Worm (Caenorhabditis elegans): ENCODE measurements around the gene metl-13.

metl-13 gene

DNA sequence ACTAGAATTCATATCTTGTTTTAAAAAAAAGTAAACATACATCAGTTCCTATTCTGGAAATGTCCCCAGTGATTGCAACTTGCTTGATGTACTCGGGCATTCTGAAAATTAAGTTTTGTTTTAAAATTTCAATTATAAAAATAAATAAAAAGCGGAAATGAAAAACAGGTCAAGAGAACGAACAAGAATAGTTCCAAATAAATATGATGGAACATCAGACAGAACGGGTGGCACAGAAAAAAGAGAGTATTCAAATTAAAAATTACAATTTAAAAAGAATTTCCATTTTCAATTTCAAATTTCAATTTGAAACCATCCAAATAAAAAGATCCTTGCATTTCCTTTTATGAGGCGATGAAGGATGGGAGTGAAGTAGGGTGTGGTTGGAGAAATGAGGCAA, 13.6 kb upstream of the metl-13 start, which contains the start of gene C01B10.3:
Gene C01B10.3 (minus strand): TSS at position 101 of the 400 bp plus-strand sequence.
- TF ChIP-seq med-1 (GFP tag; optimal IDR thresholded peaks at IDR 0.05; ENCODE audit: insufficient read depth): no peak
- no peak for TF ChIP-seq tab-1 (GFP tag; IDR thresholded peaks at IDR 0.05)

DNA sequence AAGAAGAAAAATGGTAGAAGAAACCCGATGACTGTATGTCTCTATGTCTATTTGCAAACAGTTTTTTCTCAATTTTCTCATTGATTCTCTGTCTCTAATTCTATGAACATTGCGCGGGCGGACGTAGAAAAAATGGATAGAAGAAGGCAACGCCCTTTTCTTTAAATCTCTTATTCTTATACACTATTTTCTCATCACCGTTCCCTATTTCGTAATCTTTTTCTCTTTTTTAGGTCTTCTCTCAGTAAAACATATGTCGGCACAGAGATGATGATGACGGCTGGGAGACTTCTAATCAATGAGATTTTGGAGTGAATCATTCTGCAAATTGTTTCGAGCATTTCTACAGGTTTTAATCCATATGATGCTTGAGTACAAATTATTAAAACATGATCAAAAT, 12.7 kb upstream of the metl-13 start:
- TF ChIP-seq flt-1 (GFP tag; IDR thresholded peaks at IDR 0.05): no peak

DNA sequence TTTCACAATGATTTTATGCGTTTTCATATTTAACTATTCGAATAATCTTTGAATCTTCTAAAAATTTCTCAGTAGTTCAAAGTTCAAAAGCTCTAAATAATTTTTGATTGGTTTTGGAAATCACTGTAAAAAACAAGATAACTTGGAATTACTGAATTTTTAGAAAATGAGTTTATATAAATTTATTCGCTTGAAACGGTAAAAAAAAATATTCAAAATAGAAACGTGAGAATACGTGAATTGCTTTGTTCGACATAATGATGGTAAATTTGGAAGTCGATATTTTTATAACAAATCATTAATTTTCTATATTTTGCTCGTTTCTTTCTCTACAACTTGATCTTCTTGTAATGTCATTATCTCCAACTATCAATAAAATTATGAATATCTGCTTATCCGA, 11.5 kb upstream of the metl-13 start, which contains the start of gene C01B10.44:
Gene C01B10.44 (plus strand): TSS at position 301 of the 400 bp plus-strand sequence.
- TF ChIP-seq tab-1 (GFP tag; IDR thresholded peaks at IDR 0.05): no peak

DNA sequence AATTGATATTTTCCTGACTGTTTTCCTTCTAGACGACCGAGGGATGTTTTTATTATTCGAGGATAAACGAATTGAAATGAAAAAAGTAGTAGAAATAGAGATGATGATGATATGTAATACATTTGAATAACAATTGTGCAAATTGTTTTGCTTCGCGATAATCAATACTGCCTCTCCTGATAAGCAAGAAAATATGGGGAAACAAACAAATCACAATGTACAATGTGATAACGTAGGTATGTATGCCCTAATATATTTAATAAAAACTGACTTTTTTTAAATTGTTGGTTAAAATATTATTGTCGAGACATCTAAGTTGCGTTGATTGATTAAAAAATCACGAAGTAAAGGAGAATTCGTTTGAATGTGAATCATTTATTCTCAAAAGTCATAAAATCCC, 7.1 kb upstream of the metl-13 start, which contains the start of gene cest-5.2:
Gene cest-5.2 (minus strand): TSS at position 128 of the 400 bp plus-strand sequence.
- TF ChIP-seq flt-1 (GFP tag; IDR thresholded peaks at IDR 0.05) (no peak), klf-2 (GFP tag; conservative IDR thresholded peaks at IDR 0.05) (no peak), med-1 (GFP tag; optimal IDR thresholded peaks at IDR 0.05; ENCODE audit: insufficient read depth) (no peak), cog-1 (tag; optimal IDR thresholded peaks at IDR 0.05) (no peak), ref-1 (GFP tag; conservative IDR thresholded peaks at IDR 0.05) (no peak), tab-1 (GFP tag; IDR thresholded peaks at IDR 0.05) (no peak), ztf-23 (GFP tag; IDR thresholded peaks at IDR 0.05) (no peak), ztf-29 (GFP tag; IDR thresholded peaks at IDR 0.05) (no peak), T22C8.4 (GFP tag; IDR thresholded peaks at IDR 0.05) (no peak)

DNA sequence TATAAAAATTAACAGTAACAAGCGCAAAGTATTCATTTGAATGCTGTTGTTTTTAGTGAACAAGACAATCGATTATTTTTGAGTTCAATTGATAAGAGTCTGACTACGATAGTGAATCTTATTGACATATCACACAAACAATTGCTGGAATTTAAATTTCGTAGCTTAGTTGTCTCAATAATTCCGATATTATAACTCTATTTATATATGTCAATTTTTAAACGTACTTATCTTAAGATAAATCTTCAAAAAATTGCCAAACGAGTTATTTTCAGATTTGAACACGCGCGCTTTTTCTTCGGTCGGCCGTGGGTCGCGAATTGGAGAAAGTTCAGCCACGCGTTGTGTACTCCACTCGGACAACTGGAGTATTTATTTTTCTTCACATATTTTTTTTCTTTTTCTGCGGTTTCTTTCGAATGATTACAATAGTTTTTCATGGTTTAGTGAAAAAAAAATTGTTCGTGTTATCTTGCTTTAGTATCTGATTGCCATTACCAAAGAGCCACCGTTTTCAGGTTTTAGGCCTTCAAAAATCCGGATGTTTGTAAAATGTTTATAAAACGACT, 3.1 kb upstream of the metl-13 start, which contains the start of the genes cest-5.1 and C01B10.9:
Gene cest-5.1 (minus strand): TSS at position 51 of the 569 bp plus-strand sequence.
Gene C01B10.9 (plus strand): TSS at position 519 of the 569 bp plus-strand sequence.
- no peak for TF ChIP-seq klf-2 (GFP tag; conservative IDR thresholded peaks at IDR 0.05)
- TF ChIP-seq cog-1 (tag; optimal IDR thresholded peaks at IDR 0.05): peak; percentile 9
- TF ChIP-seq T22C8.4 (GFP tag; IDR thresholded peaks at IDR 0.05): 0 out of 2 replicates have a peak, but pooled peaks have one; percentile 27

DNA sequence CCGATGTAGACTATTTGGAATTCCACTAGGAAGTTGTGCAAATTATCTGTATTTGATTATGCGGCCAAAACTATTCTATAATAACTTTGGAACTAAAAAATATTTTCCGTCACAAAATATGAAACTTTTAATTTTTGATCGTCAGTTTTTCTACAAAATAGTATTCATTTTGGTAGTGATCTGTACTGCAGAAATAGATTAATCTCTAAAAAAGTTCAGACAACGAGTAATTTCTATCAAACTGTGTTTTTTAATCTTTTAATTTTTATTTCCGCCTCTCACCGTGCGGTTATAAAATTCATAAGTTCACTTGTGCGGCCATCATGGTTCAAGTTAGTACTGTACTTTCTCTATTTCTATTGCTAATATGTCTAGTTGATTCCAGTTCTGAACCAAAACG, 3.4 kb downstream of the metl-13 start, which contains the start of gene C01B10.7:
Gene C01B10.7 (plus strand): TSS at position 301 of the 400 bp plus-strand sequence.
- TF ChIP-seq tab-1 (GFP tag; IDR thresholded peaks at IDR 0.05): no peak
- TF ChIP-seq med-1 (GFP tag; optimal IDR thresholded peaks at IDR 0.05; ENCODE audit: insufficient read depth): no peak
- TF ChIP-seq klf-2 (GFP tag; conservative IDR thresholded peaks at IDR 0.05): no peak

DNA sequence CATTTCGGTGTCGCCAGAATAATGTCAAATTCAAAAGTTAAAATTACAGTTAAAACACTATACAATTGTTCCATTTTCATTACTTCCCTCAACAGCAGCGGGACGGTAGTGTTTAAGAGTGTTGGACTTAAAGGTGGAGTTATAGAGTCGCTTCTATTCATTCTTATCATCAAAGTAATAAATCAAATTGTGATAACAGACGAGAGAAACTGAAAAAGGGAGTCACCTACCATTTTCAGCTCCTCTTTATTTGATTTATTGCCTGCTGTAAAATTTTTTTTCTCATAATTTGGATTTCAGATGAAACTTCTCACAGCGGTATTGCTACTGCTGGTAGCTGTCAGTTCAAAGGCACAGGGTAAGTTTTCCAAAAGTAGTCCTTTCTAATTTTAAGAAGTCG, 5.0 kb downstream of the metl-13 start, which contains the start of gene C01B10.6:
Gene C01B10.6 (plus strand): TSS at position 301 of the 400 bp plus-strand sequence.
- TF ChIP-seq flt-1 (GFP tag; IDR thresholded peaks at IDR 0.05): no peak

DNA sequence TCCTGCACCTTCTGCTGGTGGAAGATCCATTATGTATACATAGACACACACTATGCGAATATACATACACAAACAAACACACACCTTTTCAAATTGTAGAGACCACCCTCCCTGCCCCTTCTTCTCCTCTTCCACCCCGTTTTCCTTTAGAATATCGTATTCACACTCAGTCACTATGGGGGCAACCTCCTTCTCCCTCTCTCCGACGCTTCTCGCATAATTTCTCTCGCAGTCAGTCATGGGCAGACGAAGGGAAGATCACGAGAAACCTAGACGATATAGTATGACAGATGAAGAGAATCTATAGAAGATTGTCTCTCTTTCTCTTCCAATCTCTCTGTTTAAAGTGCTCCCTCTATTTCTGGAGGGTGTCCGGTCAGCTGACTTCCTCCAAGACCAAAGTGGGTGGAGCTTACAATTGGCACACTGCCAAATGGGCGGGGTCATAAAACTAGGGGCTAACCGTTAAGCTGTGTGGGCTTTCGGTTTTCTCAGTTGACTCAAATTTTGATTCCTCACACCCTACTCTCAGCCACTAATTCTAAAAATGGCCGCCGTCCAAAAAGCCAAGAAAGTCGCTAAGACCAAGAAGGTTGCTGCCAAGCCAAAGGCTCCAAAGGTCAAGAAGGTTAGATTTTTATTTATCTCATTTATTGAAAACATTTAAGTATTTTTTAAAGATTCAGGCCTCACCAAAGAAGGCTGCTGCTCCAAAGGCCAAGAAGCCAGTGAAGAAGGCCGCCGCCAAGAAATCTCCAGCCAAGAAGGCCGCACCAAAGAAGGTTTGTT, 11.2 kb downstream of the metl-13 start, which contains the start of gene hil-7:
Gene hil-7 (plus strand): TSS at position 446 of the 789 bp plus-strand sequence.
- TF ChIP-seq ztf-29 (GFP tag; IDR thresholded peaks at IDR 0.05): peak; percentile 30; the same call in 1 of the 2 replicates
- TF ChIP-seq tab-1 (GFP tag; IDR thresholded peaks at IDR 0.05): 0 out of 2 replicates have a peak, but pooled peaks have one; percentile 36
- TF ChIP-seq ztf-23 (GFP tag; IDR thresholded peaks at IDR 0.05): peak; percentile 62
- no peak for TF ChIP-seq klf-2 (GFP tag; conservative IDR thresholded peaks at IDR 0.05)
- 0 out of 2 replicates have a peak, but pooled peaks have one; percentile 12 for TF ChIP-seq ref-1 (GFP tag; conservative IDR thresholded peaks at IDR 0.05)
- no peak for TF ChIP-seq T22C8.4 (GFP tag; IDR thresholded peaks at IDR 0.05)
- no peak; the same call in 1 of the 2 replicates for TF ChIP-seq flt-1 (GFP tag; IDR thresholded peaks at IDR 0.05)
- TF ChIP-seq med-1 (GFP tag; optimal IDR thresholded peaks at IDR 0.05; ENCODE audit: insufficient read depth): no peak
- peak; percentile 74 for TF ChIP-seq cog-1 (tag; optimal IDR thresholded peaks at IDR 0.05)

DNA sequence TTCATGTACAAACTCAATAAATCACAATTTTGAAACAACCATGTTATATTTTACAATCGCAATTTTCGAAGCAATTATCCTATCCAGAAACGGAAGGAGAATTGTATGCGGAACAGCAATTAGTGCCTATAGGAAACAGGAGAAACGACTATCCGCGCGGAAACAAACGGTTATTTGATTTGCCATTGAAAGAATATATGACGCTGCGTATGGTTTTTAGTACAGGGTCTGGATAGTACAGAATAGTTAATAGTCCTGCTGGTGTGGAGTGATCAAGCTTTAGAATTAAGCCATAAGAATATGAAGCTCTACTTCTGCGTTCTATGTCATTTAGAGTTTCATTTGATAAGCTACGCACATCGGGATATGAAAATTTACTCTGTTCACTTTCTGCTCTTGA, 12.0 kb downstream of the metl-13 start:
- no peak for TF ChIP-seq cog-1 (tag; optimal IDR thresholded peaks at IDR 0.05)
- TF ChIP-seq flt-1 (GFP tag; IDR thresholded peaks at IDR 0.05): no peak

DNA sequence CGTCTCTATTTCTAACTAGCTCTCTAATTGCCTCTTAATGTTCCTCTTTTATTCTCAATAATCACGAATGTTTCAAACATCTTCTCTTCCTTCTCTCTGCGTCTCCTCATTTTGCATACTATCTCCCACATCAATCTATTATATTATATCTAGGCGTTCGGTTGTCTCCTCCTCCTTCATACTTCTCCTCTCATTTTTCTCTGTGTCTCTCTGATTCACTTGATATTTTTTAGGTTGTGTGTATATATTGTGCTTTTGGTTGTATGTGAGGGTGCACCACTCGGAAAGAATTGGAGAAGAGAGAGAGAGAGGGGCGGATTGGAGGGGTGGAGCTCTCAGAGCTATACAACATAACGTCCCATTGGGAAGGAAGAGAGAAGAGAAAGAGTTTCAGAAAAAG, 13.7 kb downstream of the metl-13 start:
- TF ChIP-seq flt-1 (GFP tag; IDR thresholded peaks at IDR 0.05) (0 out of 2 replicates have a peak, but pooled peaks have one; percentile 37), tab-1 (GFP tag; IDR thresholded peaks at IDR 0.05) (0 out of 2 replicates have a peak, but pooled peaks have one; percentile 19), ref-1 (GFP tag; conservative IDR thresholded peaks at IDR 0.05) (no peak), klf-2 (GFP tag; conservative IDR thresholded peaks at IDR 0.05) (no peak), T22C8.4 (GFP tag; IDR thresholded peaks at IDR 0.05) (no peak), cog-1 (tag; optimal IDR thresholded peaks at IDR 0.05) (peak; percentile 86), ztf-23 (GFP tag; IDR thresholded peaks at IDR 0.05) (peak; percentile 62), ztf-29 (GFP tag; IDR thresholded peaks at IDR 0.05) (no peak), med-1 (GFP tag; optimal IDR thresholded peaks at IDR 0.05; ENCODE audit: insufficient read depth) (no peak)

All from whole organism, midembryonic.